Worm (Caenorhabditis elegans) whole organism, young adult: ENCODE results near the gene snet-1.

Experiments used
- ceh-91 ChIP-seq: fragments of 200-800 bp; sonication (Bioruptor generic); IDR thresholded peaks from 2 replicates; pipeline ENCODE4 v1.3.6; 2022; ENCODE audit warnings: missing genetic modification reagents, missing genetic modification characterization, missing compliant biosample characterization
- hrde-1 ChIP-seq: sonication (generic microtip); optimal IDR thresholded peaks from 2 replicates; lab custom pipeline; 2016; ENCODE audit warnings: missing genetic modification characterization, mild to moderate bottlenecking, missing compliant biosample characterization, moderate library complexity, missing genotype, missing genetic modification reagents, borderline replicate concordance
- lag-1 ChIP-seq: fragments of 200-800 bp; sonication (Bioruptor generic); IDR thresholded peaks from 2 replicates; pipeline ENCODE4 v1.3.6; 2022; ENCODE audit warnings: missing genetic modification reagents, missing genetic modification characterization, missing compliant biosample characterization
- lin-26 ChIP-seq: fragments of 200-800 bp; sonication (Bioruptor generic); IDR thresholded peaks from 2 replicates; pipeline ENCODE4 v1.3.6; 2022; ENCODE audit warnings: missing genetic modification reagents, missing genetic modification characterization, missing compliant biosample characterization
- snpc-1.3 ChIP-seq: sonication (generic microtip); optimal IDR thresholded peaks from 2 replicates; lab custom pipeline; 2017; ENCODE audit warnings: missing genetic modification characterization, mild to moderate bottlenecking, missing compliant biosample characterization, antibody characterized with exemption, moderate library complexity, missing genotype, missing genetic modification reagents; ENCODE audit not compliant: insufficient read depth
- snpc-4 ChIP-seq, 5 experiments: fragments of 150-350 bp in 1 of 5; sonication (generic microtip) in 4 of 5; optimal IDR thresholded peaks; 2 replicates each; lab custom pipeline; 2014 to 2018; ENCODE audit warnings: missing genetic modification characterization in 5 of 5, missing biosample characterization in 3 of 5, antibody characterized with exemption in 2 of 5, mild to moderate bottlenecking in 2 of 5, missing compliant biosample characterization in 2 of 5, missing genotype in 2 of 5, moderate library complexity in 2 of 5, missing genetic modification reagents in 1 of 5
- unc-62 ChIP-seq: fragments of 150-350 bp; optimal IDR thresholded peaks from 2 replicates; lab custom pipeline; 2014; ENCODE audit warnings: missing biosample characterization, missing genetic modification reagents, missing genetic modification characterization

ce11 chrX:3644796-3645195 is 23.9 kb downstream of the snet-1 start, which contains the start of gene tmem-24:
- TF ChIP-seq unc-62 (GFP tag; lab: Kevin White, UChicago) = no peak
- TF ChIP-seq hrde-1 (tag; lab: Kevin White, UChicago) = no peak
- no peak for TF ChIP-seq snpc-4 (GFP tag; optimal IDR thresholded peaks at IDR 0.05; lab: Kevin White, UChicago)
- TF ChIP-seq snpc-4 (tag; optimal IDR thresholded peaks at IDR 0.05; lab: Kevin White, UChicago) = no peak
- TF ChIP-seq snpc-1.3 (tag; lab: Kevin White, UChicago) = no peak
- TF ChIP-seq lin-26 = no peak
- TF ChIP-seq lag-1 = no peak
- TF ChIP-seq ceh-91 = no peak
